Worm (Caenorhabditis elegans): ENCODE data around the gene sas-5.

Gene sas-5

DNA sequence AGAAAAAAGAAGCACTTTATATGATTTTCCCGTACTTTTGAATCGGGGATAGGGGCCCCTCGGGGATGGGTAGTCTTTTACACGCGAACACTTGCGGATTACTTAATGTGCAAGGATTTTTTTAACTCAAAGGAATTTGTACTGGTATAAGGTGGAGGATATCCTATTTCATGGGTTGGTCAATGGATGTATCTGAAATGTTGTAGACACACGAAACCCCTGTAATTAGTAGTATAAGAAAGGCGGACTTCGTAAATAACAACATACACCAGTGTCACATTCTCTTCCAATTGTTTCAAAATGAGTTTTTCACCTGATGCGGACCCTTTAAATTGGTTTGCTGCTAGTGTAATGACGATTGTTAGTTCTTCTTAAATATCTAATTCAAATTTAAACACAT lies 17.1 kb upstream of the sas-5 start, which contains the start of gene srx-80:
Gene srx-80 (plus strand): TSS at position 301 of the 400 bp plus-strand sequence.
- TF ChIP-seq elt-1 (tag; optimal IDR thresholded peaks at IDR 0.05; ENCODE audit: borderline replicate concordance, insufficient read depth): no peak
- TF ChIP-seq nhr-12 (tag; optimal IDR thresholded peaks at IDR 0.05): no peak
- no peak for TF ChIP-seq pha-4 (tag; optimal IDR thresholded peaks at IDR 0.05)
- no peak for TF ChIP-seq ham-2 (GFP tag; optimal IDR thresholded peaks at IDR 0.05)
- TF ChIP-seq hlh-1 (tag; optimal IDR thresholded peaks at IDR 0.05): no peak
- no peak for TF ChIP-seq ceh-39 (tag; optimal IDR thresholded peaks at IDR 0.05)
- no peak for TF ChIP-seq unc-39 (tag; optimal IDR thresholded peaks at IDR 0.05)
- no peak for TF ChIP-seq nhr-237 (tag; optimal IDR thresholded peaks at IDR 0.05)
- TF ChIP-seq mab-5 (tag; optimal IDR thresholded peaks at IDR 0.05): no peak

DNA sequence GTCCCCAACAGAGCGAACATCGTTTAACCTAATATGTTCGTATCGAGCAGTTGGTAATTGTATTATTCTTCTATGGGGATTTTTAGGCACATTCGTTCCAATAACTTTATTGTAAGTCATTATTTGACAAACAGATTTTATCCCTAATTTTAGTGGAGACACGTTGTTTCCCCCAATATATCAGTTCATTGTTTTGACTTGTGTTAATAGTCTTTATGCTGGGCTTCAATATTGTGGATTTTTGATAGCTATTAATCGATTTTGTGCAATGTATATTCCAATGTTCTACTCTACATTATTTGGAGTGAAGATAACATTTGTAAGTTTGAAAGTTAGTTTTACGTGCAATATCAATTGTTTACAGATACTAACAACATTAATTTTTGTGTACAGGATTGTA lies 16.6 kb upstream of the sas-5 start:
- TF ChIP-seq sem-2 (GFP tag; optimal IDR thresholded peaks at IDR 0.05) (no peak), unc-39 (tag; optimal IDR thresholded peaks at IDR 0.05) (no peak)

DNA sequence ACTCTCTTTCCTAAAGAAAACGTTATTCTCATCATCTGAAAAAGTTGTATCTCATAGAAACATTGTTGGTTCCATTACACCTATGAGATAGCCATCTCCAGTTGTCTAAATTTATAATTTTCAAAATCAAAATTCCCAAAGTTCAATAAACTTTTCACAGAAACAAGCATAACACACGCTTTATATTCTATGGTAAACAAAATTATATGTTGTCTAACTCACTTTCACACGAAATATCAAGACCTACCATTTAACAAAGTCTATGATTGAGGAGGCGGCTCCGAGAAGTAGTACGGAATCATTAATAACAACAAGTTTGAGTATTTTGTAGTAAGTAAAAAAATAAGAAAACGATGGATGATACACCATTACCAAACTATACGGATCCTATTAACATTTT lies 11.7 kb upstream of the sas-5 start, which contains the start of gene srx-84:
Gene srx-84 (plus strand): TSS at position 301 of the 400 bp plus-strand sequence.
- no peak for TF ChIP-seq ztf-11 (tag; optimal IDR thresholded peaks at IDR 0.05)
- TF ChIP-seq flh-1 (GFP tag; optimal IDR thresholded peaks at IDR 0.05): no peak
- TF ChIP-seq ceh-83 (GFP tag; optimal IDR thresholded peaks at IDR 0.05): no peak
- no peak for TF ChIP-seq elt-3 (tag; optimal IDR thresholded peaks at IDR 0.05)
- no peak for TF ChIP-seq nhr-76 (tag; optimal IDR thresholded peaks at IDR 0.05)
- no peak for TF ChIP-seq cnd-1 (tag; optimal IDR thresholded peaks at IDR 0.05)
- no peak for TF ChIP-seq lin-13 (tag; optimal IDR thresholded peaks at IDR 0.05)
- no peak for TF ChIP-seq ceh-43 (GFP tag; optimal IDR thresholded peaks at IDR 0.05)
- no peak for TF ChIP-seq pha-4 (tag; optimal IDR thresholded peaks at IDR 0.05)
- no peak for TF ChIP-seq lin-32 (GFP tag; optimal IDR thresholded peaks at IDR 0.05)
- no peak for TF ChIP-seq drap-1 (GFP tag; optimal IDR thresholded peaks at IDR 0.05)
- no peak for TF ChIP-seq nhr-237 (tag; optimal IDR thresholded peaks at IDR 0.05)
- TF ChIP-seq nhr-2 (tag; optimal IDR thresholded peaks at IDR 0.05): no peak
- TF ChIP-seq mep-1 (tag; optimal IDR thresholded peaks at IDR 0.05): no peak
- no peak for TF ChIP-seq hlh-1 (tag; optimal IDR thresholded peaks at IDR 0.05)
- TF ChIP-seq unc-62 (GFP tag; optimal IDR thresholded peaks at IDR 0.05): no peak
- no peak for TF ChIP-seq lsy-2 (tag; optimal IDR thresholded peaks at IDR 0.05)
- TF ChIP-seq nhr-12 (tag; optimal IDR thresholded peaks at IDR 0.05): no peak

DNA sequence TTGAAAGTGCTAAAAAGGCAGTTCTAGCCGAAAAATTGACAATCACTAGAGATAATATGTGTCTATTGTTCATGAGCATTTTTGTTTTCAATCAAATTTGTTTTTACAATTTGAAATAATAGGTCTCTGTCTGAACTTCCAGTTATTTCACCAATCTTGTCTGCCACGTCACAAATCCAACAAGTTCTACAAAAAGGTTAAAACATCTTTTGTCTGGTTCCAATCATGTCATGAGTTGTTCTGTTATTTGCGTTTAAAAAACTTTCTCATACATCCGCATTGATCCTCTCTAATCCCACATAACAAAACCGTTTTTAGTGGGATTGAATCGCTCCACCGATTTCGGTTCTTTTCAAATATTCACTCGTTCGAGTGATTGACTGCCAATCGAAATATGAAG lies 9.7 kb upstream of the sas-5 start, which contains the start of gene F35B12.9:
Gene F35B12.9 (plus strand): TSS at position 372 of the 400 bp plus-strand sequence.
- TF ChIP-seq unc-120 (tag; optimal IDR thresholded peaks at IDR 0.05; ENCODE audit: poor library complexity, severe bottlenecking) (no peak), ceh-43 (GFP tag; optimal IDR thresholded peaks at IDR 0.05) (no peak), mls-2 (tag; optimal IDR thresholded peaks at IDR 0.05) (no peak), elt-1 (tag; optimal IDR thresholded peaks at IDR 0.05; ENCODE audit: borderline replicate concordance, insufficient read depth) (no peak), tbx-8 (GFP tag; optimal IDR thresholded peaks at IDR 0.05) (no peak), sem-2 (GFP tag; optimal IDR thresholded peaks at IDR 0.05) (no peak), M03D4.4 (tag; optimal IDR thresholded peaks at IDR 0.05) (no peak), nhr-12 (tag; optimal IDR thresholded peaks at IDR 0.05) (no peak), ces-1 (GFP tag; optimal IDR thresholded peaks at IDR 0.05) (no peak), nhr-76 (tag; optimal IDR thresholded peaks at IDR 0.05) (no peak), ham-2 (GFP tag; optimal IDR thresholded peaks at IDR 0.05) (no peak), mab-5 (tag; optimal IDR thresholded peaks at IDR 0.05) (no peak), ceh-39 (tag; optimal IDR thresholded peaks at IDR 0.05) (no peak)

DNA sequence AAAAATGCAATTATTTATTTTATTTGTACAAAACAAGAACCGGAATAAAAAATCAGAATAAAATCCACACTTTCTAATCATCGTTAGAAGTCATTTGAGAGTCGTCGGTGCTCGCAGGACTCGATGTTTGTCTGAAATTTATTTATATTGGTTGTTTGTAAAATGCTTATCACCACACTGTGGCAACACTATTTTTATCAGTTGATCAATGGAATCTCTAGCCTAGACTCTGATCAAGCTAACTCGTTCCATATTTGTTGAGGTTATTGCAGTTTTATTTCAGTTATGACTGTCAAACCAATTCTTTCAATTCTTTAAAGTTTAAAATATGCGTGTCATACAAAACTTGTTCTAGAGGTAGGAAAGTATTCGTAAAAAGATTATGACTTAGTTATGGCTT lies 6.1 kb upstream of the sas-5 start, which contains the start of gene dhs-20:
Gene dhs-20 (minus strand): TSS at position 80 of the 400 bp plus-strand sequence.
- TF ChIP-seq unc-120 (tag; optimal IDR thresholded peaks at IDR 0.05; ENCODE audit: poor library complexity, severe bottlenecking) (no peak), elt-3 (tag; optimal IDR thresholded peaks at IDR 0.05) (no peak), sptf-1 (tag; optimal IDR thresholded peaks at IDR 0.05) (no peak), pha-4 (tag; optimal IDR thresholded peaks at IDR 0.05) (no peak), unc-62 (GFP tag; optimal IDR thresholded peaks at IDR 0.05) (no peak), nhr-237 (tag; optimal IDR thresholded peaks at IDR 0.05) (no peak), nhr-76 (tag; optimal IDR thresholded peaks at IDR 0.05) (no peak), bed-3 (GFP tag; optimal IDR thresholded peaks at IDR 0.05) (no peak), blmp-1 (tag; optimal IDR thresholded peaks at IDR 0.05) (no peak), snpc-4 (tag; optimal IDR thresholded peaks at IDR 0.05) (no peak), ceh-43 (GFP tag; optimal IDR thresholded peaks at IDR 0.05) (no peak), cnd-1 (tag; optimal IDR thresholded peaks at IDR 0.05) (no peak), nhr-28 (tag; optimal IDR thresholded peaks at IDR 0.05) (no peak), ceh-39 (tag; optimal IDR thresholded peaks at IDR 0.05) (no peak), mep-1 (tag; optimal IDR thresholded peaks at IDR 0.05) (no peak), ceh-83 (GFP tag; optimal IDR thresholded peaks at IDR 0.05) (no peak), ztf-11 (tag; optimal IDR thresholded peaks at IDR 0.05) (no peak), lin-13 (tag; optimal IDR thresholded peaks at IDR 0.05) (no peak), M03D4.4 (tag; optimal IDR thresholded peaks at IDR 0.05) (no peak), mab-5 (tag; optimal IDR thresholded peaks at IDR 0.05) (no peak)

All from whole organism, mixed stage, embryonic.